Fruit fly (Drosophila melanogaster) whole organism, prepupa: ENCODE results near the gene Ugt303A1.

Experiments used
- Blimp-1 ChIP-seq: fragments of 200-800 bp; sonication (Bioruptor generic); optimal IDR thresholded peaks from 3 replicates; lab custom pipeline; 2017; ENCODE audit warnings: missing biosample characterization, missing genetic modification characterization, mild to moderate bottlenecking, moderate library complexity, missing genetic modification reagents
- CG10631 ChIP-seq: fragments of 200-800 bp; sonication (Bioruptor generic); optimal IDR thresholded peaks from 2 replicates; lab custom pipeline; 2016; ENCODE audit warnings: missing biosample characterization, missing genetic modification characterization
- CG10669 ChIP-seq: fragments of 200-800 bp; sonication (Bioruptor generic); optimal IDR thresholded peaks from 3 replicates; lab custom pipeline; 2018; ENCODE audit warnings: missing biosample characterization, mild to moderate bottlenecking, missing genetic modification characterization, moderate library complexity
- CG11762 ChIP-seq: fragments of 200-800 bp; sonication (Bioruptor generic); optimal IDR thresholded peaks from 3 replicates; lab custom pipeline; 2016; ENCODE audit warnings: missing biosample characterization, missing genetic modification characterization; ENCODE audit not compliant: insufficient read depth
- CG11902 ChIP-seq: fragments of 200-800 bp; sonication (Bioruptor generic); optimal IDR thresholded peaks from 3 replicates; lab custom pipeline; 2016; ENCODE audit warnings: missing biosample characterization, missing genetic modification characterization
- CG15336 ChIP-seq: fragments of 200-800 bp; sonication (Bioruptor generic); IDR thresholded peaks from 2 replicates; pipeline ENCODE4 v1.3.6; 2022; ENCODE audit warnings: missing biosample characterization, missing genetic modification characterization
- CG1621 ChIP-seq: fragments of 200-800 bp; sonication (Bioruptor generic); optimal IDR thresholded peaks from 3 replicates; lab custom pipeline; 2018; ENCODE audit warnings: missing biosample characterization, mild to moderate bottlenecking, missing genetic modification characterization
- CG16779 ChIP-seq: fragments of 200-800 bp; sonication (Bioruptor generic); optimal IDR thresholded peaks from 3 replicates; lab custom pipeline; 2017; ENCODE audit warnings: missing biosample characterization, mild to moderate bottlenecking, missing genetic modification characterization
- CG32006 ChIP-seq: fragments of 200-800 bp; sonication (Bioruptor generic); optimal IDR thresholded peaks from 3 replicates; lab custom pipeline; 2017; ENCODE audit warnings: missing biosample characterization, mild to moderate bottlenecking, missing genetic modification characterization
- CG34406 ChIP-seq: fragments of 200-800 bp; sonication (Bioruptor generic); optimal IDR thresholded peaks from 3 replicates; lab custom pipeline; 2016; ENCODE audit warnings: missing biosample characterization, missing genetic modification characterization
- CG4318 ChIP-seq: fragments of 200-800 bp; sonication (Bioruptor generic); optimal IDR thresholded peaks from 3 replicates; lab custom pipeline; 2017; ENCODE audit warnings: missing biosample characterization, mild to moderate bottlenecking, missing genetic modification characterization
- CG6276 ChIP-seq: fragments of 200-800 bp; sonication (Bioruptor generic); optimal IDR thresholded peaks from 2 replicates; lab custom pipeline; 2017; ENCODE audit warnings: missing biosample characterization, mild to moderate bottlenecking, missing genetic modification characterization
- CG6792 ChIP-seq: fragments of 200-800 bp; sonication (Bioruptor generic); optimal IDR thresholded peaks from 3 replicates; lab custom pipeline; 2016; ENCODE audit warnings: missing biosample characterization, missing genetic modification characterization
- CG6808 ChIP-seq: fragments of 200-800 bp; sonication (Bioruptor generic); optimal IDR thresholded peaks from 3 replicates; lab custom pipeline; 2017; ENCODE audit warnings: missing biosample characterization, missing genetic modification characterization, mild to moderate bottlenecking, moderate library complexity, missing genetic modification reagents
- CG7368 ChIP-seq: fragments of 200-800 bp; sonication (Bioruptor generic); optimal IDR thresholded peaks from 3 replicates; lab custom pipeline; 2016; ENCODE audit warnings: missing biosample characterization, missing genetic modification characterization
- CG8119 ChIP-seq: fragments of 200-800 bp; sonication (Bioruptor generic); IDR thresholded peaks from 3 replicates; pipeline ENCODE4 v1.3.6; 2022; ENCODE audit warnings: missing biosample characterization, missing genetic modification characterization
- CG8319 ChIP-seq: fragments of 200-800 bp; sonication (Bioruptor generic); optimal IDR thresholded peaks from 3 replicates; lab custom pipeline; 2016; ENCODE audit warnings: missing biosample characterization, missing genetic modification characterization
- CG8632 ChIP-seq: fragments of 200-800 bp; sonication (Bioruptor generic); optimal IDR thresholded peaks from 3 replicates; lab custom pipeline; 2016; ENCODE audit warnings: missing biosample characterization, missing genetic modification characterization
- CG9139 ChIP-seq: fragments of 200-800 bp; sonication (Bioruptor generic); optimal IDR thresholded peaks from 3 replicates; lab custom pipeline; 2017; ENCODE audit warnings: missing biosample characterization, mild to moderate bottlenecking, missing genetic modification characterization
- Eip93F ChIP-seq: fragments of 200-800 bp; sonication (Bioruptor generic); optimal IDR thresholded peaks from 2 replicates; lab custom pipeline; 2016; ENCODE audit warnings: missing biosample characterization, mild to moderate bottlenecking, missing genetic modification characterization
- Ets21C ChIP-seq: fragments of 200-800 bp; sonication (Bioruptor generic); optimal IDR thresholded peaks from 3 replicates; lab custom pipeline; 2016; ENCODE audit warnings: missing biosample characterization, missing genetic modification characterization
- Gug ChIP-seq: fragments of 200-800 bp; sonication (Bioruptor generic); IDR thresholded peaks from 2 replicates; pipeline ENCODE4 v1.3.6; 2022; ENCODE audit warnings: missing biosample characterization, missing genetic modification characterization
- Hr38 ChIP-seq: sonication (Bioruptor generic); optimal IDR thresholded peaks from 2 replicates; lab custom pipeline; 2016; ENCODE audit warnings: missing biosample characterization, missing genetic modification characterization
- Met ChIP-seq: fragments of 200-800 bp; sonication (Bioruptor generic); optimal IDR thresholded peaks from 3 replicates; lab custom pipeline; 2016; ENCODE audit warnings: missing biosample characterization, missing genetic modification characterization
- OdsH ChIP-seq: fragments of 200-800 bp; sonication (Bioruptor generic); optimal IDR thresholded peaks from 3 replicates; lab custom pipeline; 2016; ENCODE audit warnings: missing biosample characterization, missing genetic modification characterization
- Sox14 ChIP-seq: fragments of 200-800 bp; sonication (Bioruptor generic); optimal IDR thresholded peaks from 3 replicates; lab custom pipeline; 2016; ENCODE audit warnings: missing biosample characterization, missing genetic modification characterization
- acj6 ChIP-seq: fragments of 200-800 bp; sonication (Bioruptor generic); optimal IDR thresholded peaks from 3 replicates; lab custom pipeline; 2016; ENCODE audit warnings: missing biosample characterization, missing genetic modification characterization
- cyc ChIP-seq: fragments of 200-800 bp; sonication (Bioruptor generic); optimal IDR thresholded peaks from 3 replicates; lab custom pipeline; 2016; ENCODE audit warnings: missing biosample characterization, missing genetic modification characterization
- dac ChIP-seq: fragments of 200-800 bp; sonication (Bioruptor generic); optimal IDR thresholded peaks from 2 replicates; lab custom pipeline; 2017; ENCODE audit warnings: missing biosample characterization, mild to moderate bottlenecking, missing genetic modification characterization
- fd85E ChIP-seq: fragments of 200-800 bp; sonication (Bioruptor generic); optimal IDR thresholded peaks from 3 replicates; lab custom pipeline; 2016; ENCODE audit warnings: missing biosample characterization, missing genetic modification characterization
- fkh ChIP-seq: fragments of 200-800 bp; sonication (Bioruptor generic); optimal IDR thresholded peaks from 3 replicates; lab custom pipeline; 2017; ENCODE audit warnings: missing biosample characterization, mild to moderate bottlenecking, missing genetic modification characterization, moderate library complexity
- lz ChIP-seq: fragments of 200-800 bp; sonication (Bioruptor generic); optimal IDR thresholded peaks from 3 replicates; lab custom pipeline; 2016; ENCODE audit warnings: missing biosample characterization, missing genetic modification characterization
- net ChIP-seq: fragments of 200-800 bp; sonication (Bioruptor generic); optimal IDR thresholded peaks from 3 replicates; lab custom pipeline; 2016; ENCODE audit warnings: missing biosample characterization, missing genetic modification characterization
- salr ChIP-seq, 2 experiments: fragments of 200-800 bp; sonication (Bioruptor generic); optimal IDR thresholded peaks; 3 replicates each; lab custom pipeline; 2016 to 2018; ENCODE audit warnings: missing biosample characterization in 2 of 2, missing genetic modification characterization in 2 of 2, mild to moderate bottlenecking in 1 of 2
- spab ChIP-seq: fragments of 200-800 bp; sonication (Bioruptor generic); optimal IDR thresholded peaks from 2 replicates; lab custom pipeline; 2017; ENCODE audit warnings: missing biosample characterization, mild to moderate bottlenecking, missing genetic modification characterization, missing genetic modification reagents
- ss ChIP-seq, 2 experiments: fragments of 200-800 bp; sonication (Bioruptor generic); optimal IDR thresholded peaks; 2 replicates in 1 of 2; 3 replicates in 1 of 2; lab custom pipeline; 2017 to 2018; ENCODE audit warnings: mild to moderate bottlenecking in 2 of 2, missing biosample characterization in 2 of 2, missing genetic modification characterization in 2 of 2, moderate library complexity in 1 of 2
- svp ChIP-seq: fragments of 200-800 bp; sonication (Bioruptor generic); peaks from one replicate; lab custom pipeline; 2016; ENCODE audit warnings: missing biosample characterization, missing genetic modification characterization
- topi ChIP-seq: fragments of 200-800 bp; sonication (Bioruptor generic); optimal IDR thresholded peaks from 3 replicates; lab custom pipeline; 2016; ENCODE audit warnings: missing biosample characterization, missing genetic modification characterization
- vri ChIP-seq: fragments of 200-800 bp; sonication (Bioruptor generic); optimal IDR thresholded peaks from 3 replicates; lab custom pipeline; 2016; ENCODE audit warnings: missing biosample characterization, mild to moderate bottlenecking, missing genetic modification characterization

Ugt303A1 gene

dm6 chr3R:11221437-11222230 is 46.3 kb downstream of the Ugt303A1 start, which contains the start of the genes CG6693 and RpL3 (continued):
- TF ChIP-seq cyc (peak; percentile 41), spab (GFP tag; lab: Kevin White, UChicago) (no peak), net (peak; percentile 77), topi (peak; percentile 78), CG10669 (GFP tag; lab: Kevin White, UChicago) (peak; percentile 61), ss (GFP tag; optimal IDR thresholded peaks at IDR 0.05; lab: Kevin White, UChicago) (peak; percentile 82 to 83), Ets21C (GFP tag; lab: Kevin White, UChicago) (peak; percentile 28), Eip93F (no peak), Met (GFP tag; lab: Kevin White, UChicago) (peak; percentile 73), Hr38 (no peak), CG11762 (peak; percentile 51), CG6808 (GFP tag; lab: Kevin White, UChicago) (peak; percentile 67), CG8119 (peak; percentile 52; the same call in 2 of the 3 replicates), CG32006 (GFP tag; lab: Kevin White, UChicago) (no peak), CG15336 (peak; percentile 44; the same call in 1 of the 2 replicates), CG7368 (GFP tag; lab: Kevin White, UChicago) (peak; percentile 59), dac (GFP tag; lab: Kevin White, UChicago) (no peak), Sox14 (GFP tag; lab: Kevin White, UChicago) (peak; percentile 53), CG34406 (peak; percentile 52), lz (GFP tag; lab: Kevin White, UChicago) (peak; percentile 54), Gug (GFP tag; lab: Robert Waterston, UW) (no peak), CG6276 (GFP tag; lab: Kevin White, UChicago) (no peak), CG11902 (GFP tag; lab: Kevin White, UChicago) (no peak), CG8319 (no peak), acj6 (GFP tag; lab: Kevin White, UChicago) (no peak), Blimp-1 (GFP tag; lab: Kevin White, UChicago) (peak; percentile 38), svp (GFP tag; lab: Kevin White, UChicago) (no peak), fkh (GFP tag; lab: Kevin White, UChicago) (peak; percentile 28), CG1621 (peak; percentile 58), CG4318 (GFP tag; lab: Kevin White, UChicago) (no peak), CG8632 (GFP tag; lab: Kevin White, UChicago) (peak; percentile 40), CG6792 (peak; percentile 43), CG16779 (tag; lab: Kevin White, UChicago) (peak; percentile 78)
- TF ChIP-seq, all 60 proteins: peak for 43

- TF ChIP-seq CG15336 (no peak), cyc (no peak)
- TF ChIP-seq, all 60 proteins: peak for 0
Measured at dm6 chr3R:11222587-11222986, 47.3 kb downstream of the Ugt303A1 start.

dm6 chr3R:11224478-11224877 is 49.1 kb downstream of the Ugt303A1 start:
- TF ChIP-seq Ets21C (GFP tag; lab: Kevin White, UChicago): no peak
- no peak for TF ChIP-seq fkh (GFP tag; lab: Kevin White, UChicago)
- no peak for TF ChIP-seq CG6808 (GFP tag; lab: Kevin White, UChicago)
- TF ChIP-seq lz (GFP tag; lab: Kevin White, UChicago): no peak
- no peak for TF ChIP-seq CG6276 (GFP tag; lab: Kevin White, UChicago)
- TF ChIP-seq CG9139 (GFP tag; lab: Kevin White, UChicago): no peak
- no peak for TF ChIP-seq CG10631
- TF ChIP-seq CG7368 (GFP tag; lab: Kevin White, UChicago): no peak
- no peak for TF ChIP-seq Blimp-1 (GFP tag; lab: Kevin White, UChicago)
- TF ChIP-seq fd85E (GFP tag; lab: Kevin White, UChicago): no peak
- TF ChIP-seq salr (GFP tag; optimal IDR thresholded peaks at IDR 0.05; lab: Kevin White, UChicago): no peak
- no peak for TF ChIP-seq spab (GFP tag; lab: Kevin White, UChicago)
- TF ChIP-seq CG11902 (GFP tag; lab: Kevin White, UChicago): no peak
- no peak for TF ChIP-seq OdsH (GFP tag; lab: Kevin White, UChicago)
- no peak for TF ChIP-seq vri
- TF ChIP-seq Met (GFP tag; lab: Kevin White, UChicago): no peak
- no peak for TF ChIP-seq CG8632 (GFP tag; lab: Kevin White, UChicago)
